Fruit fly (Drosophila melanogaster) whole organism, embryonic: ENCODE results near the gene PH4alphaEFB.

Experiments
- Bgb ChIP-seq: fragments of 200-800 bp; sonication (Bioruptor generic); IDR thresholded peaks from 2 replicates; pipeline ENCODE4 v1.3.6; 2022; ENCODE audit warnings: missing biosample characterization, missing genetic modification characterization; ENCODE audit not compliant: partially characterized antibody
- CG10565 ChIP-seq: fragments of 200-800 bp; sonication (Bioruptor generic); optimal IDR thresholded peaks from 3 replicates; lab custom pipeline; 2016; ENCODE audit warnings: missing biosample characterization, mild to moderate bottlenecking, missing genetic modification characterization
- CG1832 ChIP-seq: fragments of 200-800 bp; sonication (Bioruptor generic); optimal IDR thresholded peaks from 2 replicates; lab custom pipeline; 2017; ENCODE audit warnings: missing biosample characterization, mild to moderate bottlenecking, missing genetic modification characterization, inconsistent platforms
- CG3726 ChIP-seq: fragments of 200-800 bp; sonication (Bioruptor generic); IDR thresholded peaks from 3 replicates; pipeline ENCODE4, ENCODE4 v1.3.6; 2022; ENCODE audit warnings: missing biosample characterization, missing genetic modification characterization
- CG6272 ChIP-seq: fragments of 200-800 bp; sonication (Bioruptor generic); IDR thresholded peaks from 2 replicates; pipeline ENCODE4 v1.3.6; 2022; ENCODE audit warnings: missing biosample characterization, missing genetic modification characterization
- D19A ChIP-seq: fragments of 200-800 bp; optimal IDR thresholded peaks from 3 replicates; lab custom pipeline; 2019; ENCODE audit warnings: missing biosample characterization, mild to moderate bottlenecking, missing genetic modification characterization, moderate library complexity
- Dip2 ChIP-seq: fragments of 200-800 bp; sonication (Bioruptor generic); IDR thresholded peaks from 2 replicates; pipeline ENCODE4 v1.3.6; 2022; ENCODE audit warnings: missing biosample characterization, missing genetic modification characterization
- Lpt ChIP-seq: fragments of >200 bp; optimal IDR thresholded peaks from 2 replicates; lab custom pipeline; 2018; ENCODE audit warnings: missing biosample characterization, missing genetic modification characterization
- ase ChIP-seq: fragments of 200-800 bp; sonication (Bioruptor generic); IDR thresholded peaks from 3 replicates; pipeline ENCODE4 v1.3.6; 2022; ENCODE audit warnings: missing biosample characterization, missing genetic modification characterization
- gcm ChIP-seq: fragments of 200-800 bp; sonication (Bioruptor generic); optimal IDR thresholded peaks from 2 replicates; lab custom pipeline; 2019; ENCODE audit warnings: missing biosample characterization, mild to moderate bottlenecking, missing genetic modification characterization, moderate library complexity
- kah ChIP-seq: fragments of 200-800 bp; sonication (Bioruptor generic); optimal IDR thresholded peaks from 2 replicates; lab custom pipeline; 2018; ENCODE audit warnings: missing biosample characterization, mild to moderate bottlenecking, missing genetic modification characterization
- odd ChIP-seq: fragments of 200-800 bp; sonication (Bioruptor generic); optimal IDR thresholded peaks from 2 replicates; lab custom pipeline; 2017; ENCODE audit warnings: missing biosample characterization, mild to moderate bottlenecking, missing genetic modification characterization
- tx ChIP-seq: fragments of 200-800 bp; sonication (Bioruptor generic); optimal IDR thresholded peaks from 2 replicates; lab custom pipeline; 2016; ENCODE audit warnings: missing biosample characterization, missing genetic modification characterization

DNA sequence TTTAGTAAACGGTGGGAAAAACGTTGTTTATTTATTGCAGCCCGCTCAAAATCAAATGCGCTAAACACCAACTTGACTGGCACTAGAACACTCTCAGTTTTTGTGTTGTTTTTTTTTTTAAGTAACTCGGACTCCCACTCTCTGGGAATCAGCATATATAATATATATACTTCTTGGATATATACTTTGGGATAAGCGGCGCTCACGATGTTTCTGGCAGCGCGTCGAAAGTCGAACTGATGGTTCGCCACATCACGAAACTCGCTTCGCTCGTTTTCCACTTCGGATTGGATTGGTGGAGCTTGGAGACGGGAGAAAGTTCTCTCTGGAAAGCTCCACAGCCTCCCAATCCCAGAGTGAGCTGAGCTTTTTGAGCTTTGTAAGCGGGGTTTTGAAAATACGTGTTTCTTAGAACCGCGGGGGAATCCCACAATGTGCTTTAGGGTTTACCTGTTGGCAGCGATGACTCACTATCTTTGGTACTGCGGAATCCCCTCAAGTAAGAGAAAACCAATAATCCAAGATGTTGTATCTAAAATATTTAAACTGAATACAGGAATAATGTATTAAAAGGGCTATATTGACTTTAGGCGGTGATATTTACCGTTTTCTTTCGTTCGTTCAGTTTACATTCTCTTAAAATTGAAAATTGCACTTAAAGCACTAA is 61.1 kb downstream of the PH4alphaEFB start, which contains the start of gene jdp:
- TF ChIP-seq kah (GFP tag; lab: Kevin White, UChicago) (no peak), ase (GFP tag; lab: Robert Waterston, UW) (no peak), gcm (GFP tag; lab: Kevin White, UChicago) (no peak), CG6272 (no peak), CG3726 (GFP tag; lab: Robert Waterston, UW) (no peak), tx (no peak), Lpt (GFP tag; lab: Kevin White, UChicago) (no peak), Dip2 (no peak), CG1832 (no peak), D19A (tag; lab: Kevin White, UChicago) (no peak), CG10565 (no peak), odd (GFP tag; lab: Kevin White, UChicago) (no peak), Bgb (GFP tag; lab: Robert Waterston, UW) (peak; percentile 45; the same call in 1 of the 2 replicates)
